Fruit fly (Drosophila melanogaster): ENCODE data around the gene CG15370.
A peak's percentile ranks its signal among the peaks of the same experiment; 100 is the strongest.

The CG15370 gene

DNA sequence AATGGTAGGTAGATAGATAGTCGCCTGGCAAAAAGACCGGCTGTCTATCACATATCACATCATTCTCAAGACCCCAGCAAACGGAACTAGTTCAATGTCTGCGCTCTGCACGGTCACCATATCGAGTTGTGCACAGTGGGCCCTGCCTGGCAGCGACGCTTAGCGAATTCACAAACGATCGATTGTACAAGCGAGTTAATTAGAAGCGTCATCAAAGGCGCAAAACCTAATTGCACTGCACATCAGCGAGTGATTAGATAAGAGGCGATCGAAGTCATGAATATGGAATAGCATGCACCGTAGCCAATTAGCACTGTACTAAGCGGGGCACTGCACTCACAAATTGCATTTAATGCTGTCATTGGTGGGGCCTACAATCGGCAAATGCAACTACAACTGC is 4.8 kb upstream of the CG15370 start (continued):
- peak; percentile 14 for TF ChIP-seq btn (GFP tag; optimal IDR thresholded peaks at IDR 0.05)
- no peak for TF ChIP-seq Mad (GFP tag; optimal IDR thresholded peaks at IDR 0.05)
- 0 out of 2 replicates have a peak, but pooled peaks have one; percentile 24 for TF ChIP-seq wor (GFP tag; IDR thresholded peaks at IDR 0.05)
- TF ChIP-seq sens (GFP tag), result peak; percentile 54
- peak; percentile 16; the same call in 1 of the 2 replicates for TF ChIP-seq CG31441 (GFP tag; IDR thresholded peaks at IDR 0.05)
- TF ChIP-seq CG14667 (GFP tag; IDR thresholded peaks at IDR 0.05), result 0 out of 2 replicates have a peak, but pooled peaks have one; percentile 20
- TF ChIP-seq CG9727 (GFP tag; optimal IDR thresholded peaks at IDR 0.05), result no peak
- TF ChIP-seq lmd (GFP tag; IDR thresholded peaks at IDR 0.05), result peak; percentile 55
- TF ChIP-seq CG8388 (GFP tag; optimal IDR thresholded peaks at IDR 0.05), result peak; percentile 0
- TF ChIP-seq CG16815 (GFP tag; optimal IDR thresholded peaks at IDR 0.05), result peak; percentile 2
- 0 out of 2 replicates have a peak, but pooled peaks have one; percentile 27 for TF ChIP-seq CG6272 (GFP tag; IDR thresholded peaks at IDR 0.05)
- TF ChIP-seq Gug (GFP tag; IDR thresholded peaks at IDR 0.05), result peak; percentile 54; the same call in 2 of the 4 replicates
- peak; percentile 26; the same call in 1 of the 2 replicates for TF ChIP-seq Ada2b (GFP tag; IDR thresholded peaks at IDR 0.05)
- TF ChIP-seq CG11560 (tag; IDR thresholded peaks at IDR 0.05), result 0 out of 3 replicates have a peak, but pooled peaks have one; percentile 37
- TF ChIP-seq pnt (GFP tag; optimal IDR thresholded peaks at IDR 0.05), result peak; percentile 15
- no peak for TF ChIP-seq CG30431 (GFP tag; optimal IDR thresholded peaks at IDR 0.05)
- no peak for TF ChIP-seq NC2β (GFP tag; optimal IDR thresholded peaks at IDR 0.05)
- no peak for TF ChIP-seq CG6175 (GFP tag; IDR thresholded peaks at IDR 0.05)
- no peak for TF ChIP-seq CG3163 (GFP tag; optimal IDR thresholded peaks at IDR 0.05)
- no peak for TF ChIP-seq h (optimal IDR thresholded peaks at IDR 0.05)
- TF ChIP-seq sisA (GFP tag; IDR thresholded peaks at IDR 0.05), result 0 out of 2 replicates have a peak, but pooled peaks have one; percentile 4
- TF ChIP-seq prd (optimal IDR thresholded peaks at IDR 0.05), result no peak
- peak; percentile 74 for TF ChIP-seq prd (GFP tag; IDR thresholded peaks at IDR 0.05)
- TF ChIP-seq psq (GFP tag; optimal IDR thresholded peaks at IDR 0.05), result no peak
- TF ChIP-seq CG1024 (GFP tag; IDR thresholded peaks at IDR 0.05), result 0 out of 2 replicates have a peak, but pooled peaks have one; percentile 51
- 0 out of 3 replicates have a peak, but pooled peaks have one; percentile 25 for TF ChIP-seq otp (GFP tag; IDR thresholded peaks at IDR 0.05)
- TF ChIP-seq phol (tag; optimal IDR thresholded peaks at IDR 0.05), result peak; percentile 23
- TF ChIP-seq HLH3B (GFP tag; IDR thresholded peaks at IDR 0.05), result no peak
- TF ChIP-seq pan (optimal IDR thresholded peaks at IDR 0.05), result no peak
- TF ChIP-seq pan (GFP tag; optimal IDR thresholded peaks at IDR 0.05 in 1 of 2, IDR thresholded peaks at IDR 0.05 in 1 of 2), result peak in 1 of 2 experiments; percentile 13
- TF ChIP-seq CG17802 (tag; optimal IDR thresholded peaks at IDR 0.05), result no peak
- TF ChIP-seq nom (GFP tag; optimal IDR thresholded peaks at IDR 0.05), result no peak
- peak; percentile 62 for TF ChIP-seq Drgx (GFP tag; IDR thresholded peaks at IDR 0.05)
- no peak for TF ChIP-seq CG11398 (GFP tag; optimal IDR thresholded peaks at IDR 0.05)
- TF ChIP-seq vvl (GFP tag; IDR thresholded peaks at IDR 0.05), result 0 out of 2 replicates have a peak, but pooled peaks have one; percentile 17
- TF ChIP-seq Rx (GFP tag; IDR thresholded peaks at IDR 0.05), result peak; percentile 39
- TF ChIP-seq fd96Cb (tag; optimal IDR thresholded peaks at IDR 0.05), result peak; percentile 35
- TF ChIP-seq CG34422 (GFP tag; IDR thresholded peaks at IDR 0.05), result peak; percentile 33; the same call in 1 of the 3 replicates
- no peak for TF ChIP-seq Hmx (GFP tag; optimal IDR thresholded peaks at IDR 0.05)
- peak; percentile 41; the same call in 1 of the 3 replicates for TF ChIP-seq CG11093 (GFP tag; IDR thresholded peaks at IDR 0.05)
- TF ChIP-seq CG15479 (GFP tag; optimal IDR thresholded peaks at IDR 0.05), result no peak
- TF ChIP-seq CG10431 (GFP tag; optimal IDR thresholded peaks at IDR 0.05), result no peak
- TF ChIP-seq CG17359 (tag; optimal IDR thresholded peaks at IDR 0.05), result peak; percentile 31
- TF ChIP-seq ci (GFP tag; IDR thresholded peaks at IDR 0.05), result peak; percentile 64; the same call in 1 of the 3 replicates
- no peak for TF ChIP-seq hkb (optimal IDR thresholded peaks at IDR 0.05)
- 0 out of 2 replicates have a peak, but pooled peaks have one; percentile 19 for TF ChIP-seq hkb (GFP tag; IDR thresholded peaks at IDR 0.05)
- TF ChIP-seq CTCF (GFP tag; optimal IDR thresholded peaks at IDR 0.05), result no peak
- TF ChIP-seq CG4820 (GFP tag; optimal IDR thresholded peaks at IDR 0.05), result peak; percentile 14
- no peak for TF ChIP-seq CG31388 (GFP tag; optimal IDR thresholded peaks at IDR 0.05)
- TF ChIP-seq CG17829 (tag; optimal IDR thresholded peaks at IDR 0.05), result peak; percentile 6
- TF ChIP-seq CG7357 (GFP tag; IDR thresholded peaks at IDR 0.05), result peak; percentile 34; the same call in 1 of the 3 replicates
- TF ChIP-seq CG3847 (GFP tag; IDR thresholded peaks at IDR 0.05), result no peak
- TF ChIP-seq CG16779 (GFP tag; IDR thresholded peaks at IDR 0.05), result no peak
